Worm (Caenorhabditis elegans): ENCODE results near the gene glna-2.

- TF ChIP-seq nhr-76 (tag; optimal IDR thresholded peaks at IDR 0.05) (peak; percentile 32), ztf-11 (tag; optimal IDR thresholded peaks at IDR 0.05) (no peak), egl-43 (GFP tag; IDR thresholded peaks at IDR 0.05) (no peak), dve-1 (tag; optimal IDR thresholded peaks at IDR 0.05; ENCODE audit: insufficient read depth) (peak; percentile 95), ceh-32 (tag; optimal IDR thresholded peaks at IDR 0.05; ENCODE audit: poor library complexity) (no peak)
Measured at ce11 chrII:8016761-8017160, 8.3 kb downstream of the glna-2 start.

All from whole organism, L4 larva.